Fruit fly (Drosophila melanogaster): Measurements from ENCODE around the gene wgn.

wgn gene

DNA sequence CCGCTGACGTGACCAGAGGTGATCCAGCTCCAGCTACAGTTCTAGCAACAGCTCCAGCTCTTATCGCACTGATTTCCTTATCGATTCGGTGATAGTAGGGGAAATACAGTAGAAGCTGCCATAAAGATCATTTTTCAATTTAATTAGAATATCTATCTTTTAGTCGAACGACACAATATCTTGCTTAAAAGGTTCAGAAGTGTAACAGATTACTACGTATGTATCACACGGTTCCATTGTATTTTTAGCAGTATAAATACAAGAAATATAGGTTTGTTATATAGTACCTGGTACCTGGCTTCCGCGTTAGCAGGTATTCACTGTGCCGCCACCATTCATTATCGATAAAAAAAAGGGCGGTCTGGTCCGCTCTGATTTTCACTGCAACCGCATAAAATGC is 10.2 kb upstream of the wgn start (continued):
- TF ChIP-seq ATbp (GFP tag; optimal IDR thresholded peaks at IDR 0.05) = peak; percentile 84
- peak; percentile 4 for TF ChIP-seq psq (GFP tag; optimal IDR thresholded peaks at IDR 0.05)
- TF ChIP-seq Myb (GFP tag; optimal IDR thresholded peaks at IDR 0.05) = peak; percentile 48
- TF ChIP-seq shn (GFP tag; optimal IDR thresholded peaks at IDR 0.05) = peak; percentile 17
- no peak for TF ChIP-seq CG3726 (GFP tag; IDR thresholded peaks at IDR 0.05)
- TF ChIP-seq sr (GFP tag; IDR thresholded peaks at IDR 0.05) = 0 out of 3 replicates have a peak, but pooled peaks have one; percentile 28
- TF ChIP-seq fru (optimal IDR thresholded peaks at IDR 0.05) = no peak
- peak; percentile 14 to 83 for TF ChIP-seq Pdp1 (GFP tag; optimal IDR thresholded peaks at IDR 0.05)
- peak; percentile 51 for TF ChIP-seq vfl (GFP tag; optimal IDR thresholded peaks at IDR 0.05)
- peak; percentile 43; the same call in 1 of the 2 replicates for TF ChIP-seq MBD-R2 (GFP tag; IDR thresholded peaks at IDR 0.05)
- TF ChIP-seq bsh (GFP tag; optimal IDR thresholded peaks at IDR 0.05) = peak in 1 of 2 experiments; percentile 90
- TF ChIP-seq peb (GFP tag; IDR thresholded peaks at IDR 0.05) = peak; percentile 64
- TF ChIP-seq Ptx1 (GFP tag; IDR thresholded peaks at IDR 0.05) = peak; percentile 81
- TF ChIP-seq dati (GFP tag; IDR thresholded peaks at IDR 0.05) = no peak
- TF ChIP-seq CG6654 (GFP tag; optimal IDR thresholded peaks at IDR 0.05) = peak; percentile 52
- peak; percentile 49 for TF ChIP-seq CG18011 (GFP tag; optimal IDR thresholded peaks at IDR 0.05)
- TF ChIP-seq CG12391 (tag; optimal IDR thresholded peaks at IDR 0.05) = peak; percentile 86
- peak; percentile 67 for TF ChIP-seq fd3F (GFP tag; optimal IDR thresholded peaks at IDR 0.05)
- TF ChIP-seq sug (tag; optimal IDR thresholded peaks at IDR 0.05) = peak; percentile 75
- TF ChIP-seq vnd (GFP tag; IDR thresholded peaks at IDR 0.05; ENCODE audit: partially characterized antibody) = no peak
- peak; percentile 71 for TF ChIP-seq pho (GFP tag; optimal IDR thresholded peaks at IDR 0.05)
- peak; percentile 67 for TF ChIP-seq CHES-1-like (GFP tag; optimal IDR thresholded peaks at IDR 0.05)
- peak; percentile 58 for TF ChIP-seq Deaf1 (tag; optimal IDR thresholded peaks at IDR 0.05)
- no peak for TF ChIP-seq kay (GFP tag; optimal IDR thresholded peaks at IDR 0.05)
- TF ChIP-seq Eip74EF (GFP tag; optimal IDR thresholded peaks at IDR 0.05) = peak in 1 of 2 experiments; percentile 25
- peak; percentile 58 for TF ChIP-seq D19B (GFP tag; optimal IDR thresholded peaks at IDR 0.05)
- no peak for TF ChIP-seq sc (optimal IDR thresholded peaks at IDR 0.05)
- TF ChIP-seq sc (GFP tag; optimal IDR thresholded peaks at IDR 0.05) = peak; percentile 65
- TF ChIP-seq CG2120 (GFP tag; optimal IDR thresholded peaks at IDR 0.05) = peak; percentile 89
- TF ChIP-seq CG43689 (GFP tag; IDR thresholded peaks at IDR 0.05) = peak; percentile 44; the same call in 1 of the 2 replicates
- TF ChIP-seq HmgD (GFP tag; optimal IDR thresholded peaks at IDR 0.05) = peak; percentile 10
- peak; percentile 36; the same call in 1 of the 2 replicates for TF ChIP-seq al (GFP tag; IDR thresholded peaks at IDR 0.05)
- peak; percentile 68 for TF ChIP-seq CG4328 (GFP tag; optimal IDR thresholded peaks at IDR 0.05)
- peak; percentile 97 for TF ChIP-seq grau (tag; optimal IDR thresholded peaks at IDR 0.05)
- 0 out of 2 replicates have a peak, but pooled peaks have one; percentile 40 for TF ChIP-seq CG8765 (GFP tag; IDR thresholded peaks at IDR 0.05)
- peak; percentile 57; the same call in 2 of the 3 replicates for TF ChIP-seq CG14050 (GFP tag; IDR thresholded peaks at IDR 0.05)
- TF ChIP-seq Camta (GFP tag; optimal IDR thresholded peaks at IDR 0.05) = peak; percentile 62
- TF ChIP-seq sna (GFP tag; IDR thresholded peaks at IDR 0.05; ENCODE audit: partially characterized antibody) = no peak
- TF ChIP-seq CG14860 (GFP tag; IDR thresholded peaks at IDR 0.05; ENCODE audit: partially characterized antibody) = no peak
- no peak for TF ChIP-seq CG1832 (GFP tag; optimal IDR thresholded peaks at IDR 0.05)
- peak; percentile 82 for TF ChIP-seq CG10979 (tag; optimal IDR thresholded peaks at IDR 0.05)
- peak; percentile 69; the same call in 2 of the 3 replicates for TF ChIP-seq H15 (GFP tag; IDR thresholded peaks at IDR 0.05)
- TF ChIP-seq CG14667 (GFP tag; IDR thresholded peaks at IDR 0.05) = peak; percentile 42; the same call in 1 of the 2 replicates
- peak; percentile 72 for TF ChIP-seq CG6689 (GFP tag; IDR thresholded peaks at IDR 0.05)
- TF ChIP-seq fd96Cb (tag; optimal IDR thresholded peaks at IDR 0.05) = peak; percentile 85
- peak; percentile 54 for TF ChIP-seq ERR (GFP tag; optimal IDR thresholded peaks at IDR 0.05)
- TF ChIP-seq ato (GFP tag; IDR thresholded peaks at IDR 0.05; ENCODE audit: partially characterized antibody) = no peak
- peak; percentile 61 for TF ChIP-seq gsb (GFP tag; IDR thresholded peaks at IDR 0.05)
- peak; percentile 9 for TF ChIP-seq gro (GFP tag; optimal IDR thresholded peaks at IDR 0.05)
- peak; percentile 52 for TF ChIP-seq CG6765 (GFP tag; optimal IDR thresholded peaks at IDR 0.05)
- TF ChIP-seq CG12219 (GFP tag; optimal IDR thresholded peaks at IDR 0.05) = peak; percentile 87
